Worm (Caenorhabditis elegans): Measurements from ENCODE around the gene srt-37.

ce11 chrV:4304240-4304639, 22.6 kb upstream of the srt-37 start:
- no peak for TF ChIP-seq ceh-14 (tag; optimal IDR thresholded peaks at IDR 0.05)
- no peak for TF ChIP-seq K09A11.1 (tag; optimal IDR thresholded peaks at IDR 0.05; ENCODE audit: insufficient read depth)
- TF ChIP-seq pha-4 (tag; optimal IDR thresholded peaks at IDR 0.05) = no peak
- TF ChIP-seq nhr-11 (tag; optimal IDR thresholded peaks at IDR 0.05) = no peak
- TF ChIP-seq lin-11 (tag; optimal IDR thresholded peaks at IDR 0.05) = no peak
- TF ChIP-seq ceh-2 (tag; optimal IDR thresholded peaks at IDR 0.05) = no peak
- no peak for TF ChIP-seq ceh-9 (tag; optimal IDR thresholded peaks at IDR 0.05)
- no peak for TF ChIP-seq ztf-16 (tag; optimal IDR thresholded peaks at IDR 0.05)
- TF ChIP-seq Y22D7AL.16 (tag; optimal IDR thresholded peaks at IDR 0.05) = no peak
- no peak for TF ChIP-seq pqm-1 (tag; optimal IDR thresholded peaks at IDR 0.05)
- TF ChIP-seq sox-2 (GFP tag; IDR thresholded peaks at IDR 0.05) = no peak
